Fruit fly (Drosophila melanogaster): ENCODE data around the gene CG33932.

Gene CG33932

dm6 chrX:19750626-19751149 is 6.5 kb downstream of the CG33932 start, which contains the start of gene Abcd3 (continued):
- TF ChIP-seq fd59A (GFP tag; optimal IDR thresholded peaks at IDR 0.05): no peak
- no peak for TF ChIP-seq CG1621 (tag; optimal IDR thresholded peaks at IDR 0.05)
- TF ChIP-seq ss (GFP tag; optimal IDR thresholded peaks at IDR 0.05): peak; percentile 52 to 59
- peak; percentile 3 for TF ChIP-seq CG6808 (GFP tag; optimal IDR thresholded peaks at IDR 0.05)
- no peak for TF ChIP-seq pdm3 (GFP tag; optimal IDR thresholded peaks at IDR 0.05)
- no peak for TF ChIP-seq Ets21C (GFP tag; optimal IDR thresholded peaks at IDR 0.05)
- peak; percentile 0 for TF ChIP-seq CG3032 (tag; optimal IDR thresholded peaks at IDR 0.05)

dm6 chrX:19752344-19752743 is 8.1 kb downstream of the CG33932 start:
- TF ChIP-seq fd59A (GFP tag; optimal IDR thresholded peaks at IDR 0.05): no peak
- no peak for TF ChIP-seq Met (GFP tag; optimal IDR thresholded peaks at IDR 0.05)
- TF ChIP-seq vri (GFP tag; optimal IDR thresholded peaks at IDR 0.05): peak; percentile 37

dm6 chrX:19753710-19754109 is 9.5 kb downstream of the CG33932 start:
- TF ChIP-seq vri (GFP tag; optimal IDR thresholded peaks at IDR 0.05) (peak; percentile 75), Eip78C (GFP tag) (peak; percentile 39), CG31627 (GFP tag; optimal IDR thresholded peaks at IDR 0.05) (no peak)

- TF ChIP-seq Eip75B (GFP tag; optimal IDR thresholded peaks at IDR 0.05) (no peak), Eip78C (GFP tag) (peak; percentile 23), Smox (GFP tag; optimal IDR thresholded peaks at IDR 0.05) (no peak), svp (GFP tag) (peak; percentile 73), fd85E (GFP tag; optimal IDR thresholded peaks at IDR 0.05) (no peak)
Observed at dm6 chrX:19754152-19754579, 9.9 kb downstream of the CG33932 start.

dm6 chrX:19754705-19755403 is 10.6 kb downstream of the CG33932 start:
- TF ChIP-seq Hr39 (GFP tag; optimal IDR thresholded peaks at IDR 0.05) (no peak), Sox102F (GFP tag; optimal IDR thresholded peaks at IDR 0.05) (no peak), topi (GFP tag; optimal IDR thresholded peaks at IDR 0.05) (no peak), fkh (GFP tag; optimal IDR thresholded peaks at IDR 0.05) (no peak), Ets21C (GFP tag; optimal IDR thresholded peaks at IDR 0.05) (no peak), Eip78C (GFP tag) (no peak), Eip93F (GFP tag; optimal IDR thresholded peaks at IDR 0.05) (no peak), CG6276 (GFP tag; optimal IDR thresholded peaks at IDR 0.05) (no peak), net (GFP tag; optimal IDR thresholded peaks at IDR 0.05) (no peak), CG11902 (GFP tag; optimal IDR thresholded peaks at IDR 0.05) (no peak), CG9139 (GFP tag; optimal IDR thresholded peaks at IDR 0.05) (no peak)

- TF ChIP-seq Ets21C (GFP tag; optimal IDR thresholded peaks at IDR 0.05) (no peak), topi (GFP tag; optimal IDR thresholded peaks at IDR 0.05) (no peak), Eip78C (GFP tag) (peak; percentile 55), vri (GFP tag; optimal IDR thresholded peaks at IDR 0.05) (no peak), CG3032 (tag; optimal IDR thresholded peaks at IDR 0.05) (no peak), CG6163 (GFP tag; IDR thresholded peaks at IDR 0.05) (no peak), esn (GFP tag; optimal IDR thresholded peaks at IDR 0.05) (peak; percentile 9), svp (GFP tag) (no peak), ss (GFP tag; optimal IDR thresholded peaks at IDR 0.05) (no peak), Eip75B (GFP tag; optimal IDR thresholded peaks at IDR 0.05) (no peak), Sox14 (GFP tag; optimal IDR thresholded peaks at IDR 0.05) (no peak), CG8319 (GFP tag; optimal IDR thresholded peaks at IDR 0.05) (no peak), CG3919 (GFP tag; optimal IDR thresholded peaks at IDR 0.05) (no peak), Sox102F (GFP tag; optimal IDR thresholded peaks at IDR 0.05) (no peak)
Observed at dm6 chrX:19762167-19762566, 17.9 kb downstream of the CG33932 start.

Measured in whole organism, prepupa.